Fruit fly (Drosophila melanogaster) whole organism, embryonic: ENCODE measurements around the gene Rnp4F.

ENCODE experiments used
- Atf-2 ChIP-seq: fragments of 200-800 bp; sonication (Bioruptor generic); optimal IDR thresholded peaks from 2 replicates; lab custom pipeline; 2016; ENCODE audit warnings: missing biosample characterization, missing genetic modification characterization
- Atf3 ChIP-seq: fragments of 200-800 bp; sonication (Bioruptor generic); optimal IDR thresholded peaks from 3 replicates; lab custom pipeline; 2016; ENCODE audit warnings: missing biosample characterization, missing genetic modification characterization
- C15 ChIP-seq: fragments of 200-800 bp; sonication (Bioruptor generic); IDR thresholded peaks from 3 replicates; pipeline ENCODE4 v1.3.6; 2022; ENCODE audit warnings: missing biosample characterization, missing genetic modification characterization
- CG10147 ChIP-seq: fragments of 200-800 bp; sonication (Bioruptor generic); optimal IDR thresholded peaks from 2 replicates; lab custom pipeline; 2019; ENCODE audit warnings: missing biosample characterization, mild to moderate bottlenecking, missing genetic modification characterization, moderate library complexity
- CG10209 ChIP-seq: fragments of 200-800 bp; sonication (Bioruptor generic); optimal IDR thresholded peaks from 3 replicates; lab custom pipeline; 2017; ENCODE audit warnings: missing biosample characterization, mild to moderate bottlenecking, missing genetic modification characterization, missing genetic modification reagents
- CG11560 ChIP-seq: fragments of 200-800 bp; sonication (Bioruptor generic); IDR thresholded peaks from 3 replicates; pipeline ENCODE4 v1.3.6; 2022; ENCODE audit warnings: missing biosample characterization, missing genetic modification characterization
- CG15011 ChIP-seq: fragments of 200-800 bp; sonication (Bioruptor generic); optimal IDR thresholded peaks from 3 replicates; lab custom pipeline; 2018; ENCODE audit warnings: missing biosample characterization, mild to moderate bottlenecking, missing genetic modification characterization
- CG15601 ChIP-seq: fragments of 200-800 bp; sonication (Bioruptor generic); optimal IDR thresholded peaks from 3 replicates; lab custom pipeline; 2019; ENCODE audit warnings: missing biosample characterization, mild to moderate bottlenecking, missing genetic modification characterization, moderate library complexity
- CG15696 ChIP-seq: fragments of 200-800 bp; sonication (Bioruptor generic); optimal IDR thresholded peaks from 2 replicates; lab custom pipeline; 2019; ENCODE audit warnings: missing biosample characterization, mild to moderate bottlenecking, missing genetic modification characterization, moderate library complexity
- CG16813 ChIP-seq: fragments of 200-800 bp; sonication (Bioruptor generic); IDR thresholded peaks from 3 replicates; pipeline ENCODE4 v1.3.6; 2022; ENCODE audit warnings: missing biosample characterization, missing genetic modification characterization; ENCODE audit not compliant: partially characterized antibody
- CG17568 ChIP-seq: fragments of 200-800 bp; sonication (Bioruptor generic); optimal IDR thresholded peaks from 2 replicates; lab custom pipeline; 2018; ENCODE audit warnings: missing biosample characterization, mild to moderate bottlenecking, missing genetic modification characterization, moderate library complexity
- CG30020 ChIP-seq: fragments of 200-800 bp; optimal IDR thresholded peaks from 2 replicates; lab custom pipeline; 2019; ENCODE audit warnings: missing biosample characterization, mild to moderate bottlenecking, missing genetic modification characterization, moderate library complexity
- CG31365 ChIP-seq: fragments of 200-800 bp; sonication (Bioruptor generic); optimal IDR thresholded peaks from 2 replicates; lab custom pipeline; 2018; ENCODE audit warnings: missing biosample characterization, mild to moderate bottlenecking, missing genetic modification characterization
- CG3726 ChIP-seq: fragments of 200-800 bp; sonication (Bioruptor generic); IDR thresholded peaks from 3 replicates; pipeline ENCODE4, ENCODE4 v1.3.6; 2022; ENCODE audit warnings: missing biosample characterization, missing genetic modification characterization
- CG4328 ChIP-seq: fragments of 200-800 bp; sonication (Bioruptor generic); optimal IDR thresholded peaks from 3 replicates; lab custom pipeline; 2017; ENCODE audit warnings: missing biosample characterization, missing genetic modification reagents, missing genetic modification characterization
- CG43689 ChIP-seq: fragments of 200-800 bp; sonication (Bioruptor generic); IDR thresholded peaks from 2 replicates; pipeline ENCODE4 v1.3.6; 2022; ENCODE audit warnings: missing biosample characterization, missing genetic modification characterization
- CG4820 ChIP-seq: fragments of 200-800 bp; sonication (Bioruptor generic); optimal IDR thresholded peaks from 3 replicates; lab custom pipeline; 2016; ENCODE audit warnings: missing biosample characterization, missing genetic modification characterization
- CG6654 ChIP-seq: fragments of 200-800 bp; sonication (Bioruptor generic); optimal IDR thresholded peaks from 2 replicates; lab custom pipeline; 2017; ENCODE audit warnings: missing biosample characterization, mild to moderate bottlenecking, missing genetic modification characterization
- CG6813 ChIP-seq: fragments of 200-800 bp; sonication (Bioruptor generic); optimal IDR thresholded peaks from 2 replicates; lab custom pipeline; 2017; ENCODE audit warnings: missing biosample characterization, missing genetic modification characterization, mild to moderate bottlenecking, moderate library complexity, missing genetic modification reagents
- CG8924 ChIP-seq: fragments of 200-800 bp; optimal IDR thresholded peaks from 3 replicates; lab custom pipeline; 2019; ENCODE audit warnings: missing biosample characterization, mild to moderate bottlenecking, missing genetic modification characterization, moderate library complexity
- Camta ChIP-seq: fragments of 200-800 bp; sonication (Bioruptor generic); optimal IDR thresholded peaks from 2 replicates; lab custom pipeline; 2016; ENCODE audit warnings: missing biosample characterization, missing genetic modification characterization
- Chrac-16 ChIP-seq: fragments of 200-800 bp; sonication (Bioruptor generic); optimal IDR thresholded peaks from 3 replicates; lab custom pipeline; 2016; ENCODE audit warnings: missing biosample characterization, missing genetic modification characterization
- Dad ChIP-seq: fragments of 200-800 bp; sonication (Bioruptor generic); optimal IDR thresholded peaks from 3 replicates; lab custom pipeline; 2016; ENCODE audit warnings: missing biosample characterization, missing genetic modification characterization
- Elba2 ChIP-seq: fragments of 200-800 bp; sonication (Bioruptor generic); optimal IDR thresholded peaks from 3 replicates; lab custom pipeline; 2016; ENCODE audit warnings: missing biosample characterization, missing genetic modification characterization
- Hmr ChIP-seq: fragments of 200-800 bp; sonication (Bioruptor generic); optimal IDR thresholded peaks from 3 replicates; lab custom pipeline; 2017; ENCODE audit warnings: mild to moderate bottlenecking, missing biosample characterization, missing genetic modification reagents, missing genetic modification characterization
- Jarid2 ChIP-seq: fragments of 200-800 bp; sonication (Bioruptor generic); optimal IDR thresholded peaks from 3 replicates; lab custom pipeline; 2017; ENCODE audit warnings: mild to moderate bottlenecking, missing biosample characterization, missing genetic modification reagents, missing genetic modification characterization
- Lim3 ChIP-seq: fragments of 200-800 bp; sonication (Bioruptor generic); IDR thresholded peaks from 2 replicates; pipeline ENCODE4 v1.3.6; 2022; ENCODE audit warnings: missing biosample characterization, missing genetic modification characterization
- MBD-R2 ChIP-seq: fragments of 200-800 bp; sonication (Bioruptor generic); IDR thresholded peaks from 2 replicates; pipeline ENCODE4 v1.3.6; 2022; ENCODE audit warnings: missing biosample characterization, missing genetic modification characterization
- Mrtf ChIP-seq: fragments of 200-800 bp; sonication (Bioruptor generic); IDR thresholded peaks from 3 replicates; pipeline ENCODE4 v1.3.6; 2022; ENCODE audit warnings: missing biosample characterization, missing genetic modification characterization
- NK7.1 ChIP-seq: fragments of 200-800 bp; sonication (Bioruptor generic); optimal IDR thresholded peaks from 3 replicates; lab custom pipeline; 2016; ENCODE audit warnings: missing biosample characterization, missing genetic modification characterization
- Opbp ChIP-seq: fragments of 200-800 bp; sonication (Bioruptor generic); IDR thresholded peaks from 3 replicates; pipeline ENCODE4 v1.3.6; 2022; ENCODE audit warnings: missing biosample characterization, missing genetic modification characterization; ENCODE audit not compliant: partially characterized antibody
- Ptx1 ChIP-seq: fragments of 200-800 bp; sonication (Bioruptor generic); IDR thresholded peaks from 2 replicates; pipeline ENCODE4 v1.3.6; 2022; ENCODE audit warnings: missing biosample characterization, missing genetic modification characterization
- Six4 ChIP-seq: fragments of 200-800 bp; sonication (Bioruptor generic); optimal IDR thresholded peaks from 2 replicates; lab custom pipeline; 2016; ENCODE audit warnings: missing biosample characterization, missing genetic modification characterization
- Spps ChIP-seq: fragments of 200-800 bp; sonication (Bioruptor generic); optimal IDR thresholded peaks from 2 replicates; lab custom pipeline; 2018; ENCODE audit warnings: missing biosample characterization, mild to moderate bottlenecking, missing genetic modification characterization
- TFAM ChIP-seq: fragments of 200-800 bp; sonication (Bioruptor generic); optimal IDR thresholded peaks from 2 replicates; lab custom pipeline; 2017; ENCODE audit warnings: missing biosample characterization, missing genetic modification characterization, inconsistent platforms
- bigmax ChIP-seq: fragments of 200-800 bp; sonication (Bioruptor generic); optimal IDR thresholded peaks from 2 replicates; lab custom pipeline; 2018; ENCODE audit warnings: missing biosample characterization, mild to moderate bottlenecking, missing genetic modification characterization
- bowl ChIP-seq: fragments of 200-800 bp; sonication (Bioruptor generic); IDR thresholded peaks from 2 replicates; pipeline ENCODE4 v1.3.6; 2022; ENCODE audit warnings: missing biosample characterization, missing genetic modification characterization
- exex ChIP-seq: fragments of 200-800 bp; sonication (Bioruptor generic); optimal IDR thresholded peaks from 4 replicates; lab custom pipeline; 2018; ENCODE audit warnings: missing biosample characterization, mild to moderate bottlenecking, missing genetic modification characterization, moderate library complexity
- gce ChIP-seq: fragments of 200-800 bp; sonication (Bioruptor generic); IDR thresholded peaks from 3 replicates; pipeline ENCODE4 v1.3.6; 2022; ENCODE audit warnings: missing biosample characterization, missing genetic modification characterization
- inv ChIP-seq: fragments of 200-800 bp; sonication (Bioruptor generic); IDR thresholded peaks from 2 replicates; pipeline ENCODE4 v1.3.6; 2022; ENCODE audit warnings: missing biosample characterization, missing genetic modification characterization; ENCODE audit not compliant: partially characterized antibody
- jing ChIP-seq: fragments of 200-800 bp; sonication (Bioruptor generic); optimal IDR thresholded peaks from 2 replicates; lab custom pipeline; 2018; ENCODE audit warnings: missing biosample characterization, mild to moderate bottlenecking, missing genetic modification characterization
- lilli ChIP-seq: fragments of 200-800 bp; sonication (Bioruptor generic); optimal IDR thresholded peaks from 3 replicates; lab custom pipeline; 2016; ENCODE audit warnings: missing biosample characterization, missing genetic modification characterization
- nerfin-1 ChIP-seq: fragments of 200-800 bp; sonication (Bioruptor generic); optimal IDR thresholded peaks from 3 replicates; lab custom pipeline; 2019; ENCODE audit warnings: missing biosample characterization, mild to moderate bottlenecking, missing genetic modification characterization, moderate library complexity
- onecut ChIP-seq: fragments of 200-800 bp; sonication (Bioruptor generic); IDR thresholded peaks from 2 replicates; pipeline ENCODE4 v1.3.6; 2022; ENCODE audit warnings: missing biosample characterization, missing genetic modification characterization
- pb ChIP-seq: fragments of 200-800 bp; sonication (Bioruptor generic); optimal IDR thresholded peaks from 3 replicates; lab custom pipeline; 2016; ENCODE audit warnings: missing biosample characterization, missing genetic modification characterization
- pum ChIP-seq: fragments of 200-800 bp; sonication (Bioruptor generic); optimal IDR thresholded peaks from 2 replicates; lab custom pipeline; 2016; ENCODE audit warnings: missing biosample characterization, missing genetic modification characterization
- row ChIP-seq: fragments of 200-800 bp; sonication (Bioruptor generic); IDR thresholded peaks from 3 replicates; pipeline ENCODE4 v1.3.6; 2022; ENCODE audit warnings: missing biosample characterization, missing genetic modification characterization
- salm ChIP-seq: fragments of 200-800 bp; sonication (Bioruptor generic); optimal IDR thresholded peaks from 2 replicates; lab custom pipeline; 2018; ENCODE audit warnings: missing biosample characterization, mild to moderate bottlenecking, missing genetic modification characterization
- sens ChIP-seq: fragments of 200-800 bp; sonication (Bioruptor generic); peaks from one replicate; lab custom pipeline; 2016; ENCODE audit warnings: missing biosample characterization, missing genetic modification characterization
- shn ChIP-seq: fragments of 200-800 bp; sonication (Bioruptor generic); optimal IDR thresholded peaks from 3 replicates; lab custom pipeline; 2016; ENCODE audit warnings: missing biosample characterization, missing genetic modification characterization
- sisA ChIP-seq: fragments of 200-800 bp; sonication (Bioruptor generic); IDR thresholded peaks from 2 replicates; pipeline ENCODE4 v1.3.6; 2022; ENCODE audit warnings: missing biosample characterization, missing genetic modification characterization
- so ChIP-seq: fragments of 200-800 bp; sonication (Bioruptor generic); IDR thresholded peaks from 3 replicates; pipeline ENCODE4 v1.3.6; 2022; ENCODE audit warnings: missing biosample characterization, missing genetic modification characterization
- tin ChIP-seq: fragments of 200-800 bp; sonication (Bioruptor generic); optimal IDR thresholded peaks from 3 replicates; lab custom pipeline; 2016; ENCODE audit warnings: missing biosample characterization, missing genetic modification characterization

Rnp4F gene

DNA sequence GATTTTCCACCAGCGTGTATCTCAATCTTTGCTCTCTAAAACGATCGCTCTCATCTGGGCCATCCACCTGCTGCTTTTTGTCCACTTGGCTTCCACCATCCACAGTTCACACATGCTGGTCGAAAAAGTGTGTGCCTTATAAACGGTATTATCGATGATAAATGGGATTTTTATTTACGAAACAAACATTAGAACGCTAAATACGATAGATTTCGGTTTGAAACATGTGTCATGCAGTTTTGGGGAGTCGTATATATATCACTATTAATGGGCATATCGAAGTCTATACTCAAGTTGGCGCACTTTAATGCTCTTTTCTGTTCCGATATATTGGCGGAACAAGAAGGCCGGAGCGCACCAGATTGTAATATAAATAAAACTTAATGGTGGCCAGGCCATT lies 34.5 kb upstream of the Rnp4F start (continued):
- no peak for TF ChIP-seq nerfin-1
- no peak for TF ChIP-seq Elba2 (GFP tag; lab: Kevin White, UChicago)
- TF ChIP-seq Jarid2 (GFP tag; lab: Kevin White, UChicago), result no peak
- no peak for TF ChIP-seq CG30020 (tag; lab: Kevin White, UChicago)
- no peak for TF ChIP-seq CG10147 (GFP tag; lab: Kevin White, UChicago)
- TF ChIP-seq CG8924, result no peak
- TF ChIP-seq CG6813 (GFP tag; lab: Kevin White, UChicago), result no peak
- TF ChIP-seq Hmr (GFP tag; lab: Kevin White, UChicago), result no peak
- no peak for TF ChIP-seq pum (GFP tag; lab: Kevin White, UChicago)
- no peak for TF ChIP-seq CG15696 (tag; lab: Kevin White, UChicago)
- no peak for TF ChIP-seq C15 (GFP tag; lab: Robert Waterston, UW)
- no peak for TF ChIP-seq Chrac-16 (GFP tag; lab: Kevin White, UChicago)
- no peak for TF ChIP-seq Opbp (GFP tag; lab: Robert Waterston, UW)
- no peak for TF ChIP-seq so (GFP tag; lab: Robert Waterston, UW)
- no peak for TF ChIP-seq tin (GFP tag; lab: Kevin White, UChicago)
- TF ChIP-seq Mrtf (GFP tag; lab: Robert Waterston, UW), result no peak
- no peak for TF ChIP-seq lilli (GFP tag; lab: Kevin White, UChicago)
- TF ChIP-seq Atf3 (GFP tag; lab: Kevin White, UChicago), result no peak
- no peak for TF ChIP-seq CG4328
- no peak for TF ChIP-seq CG15601 (tag; lab: Kevin White, UChicago)
- TF ChIP-seq salm (tag; lab: Kevin White, UChicago), result no peak
- no peak for TF ChIP-seq CG4820 (GFP tag; lab: Kevin White, UChicago)
- TF ChIP-seq CG10209 (GFP tag; lab: Kevin White, UChicago), result no peak
- TF ChIP-seq shn (GFP tag; lab: Kevin White, UChicago), result no peak
- no peak for TF ChIP-seq CG43689 (GFP tag; lab: Robert Waterston, UW)
- TF ChIP-seq exex, result no peak
- TF ChIP-seq sisA (GFP tag; lab: Robert Waterston, UW), result no peak
- no peak for TF ChIP-seq CG17568 (GFP tag; lab: Kevin White, UChicago)
- TF ChIP-seq CG11560 (tag; lab: Robert Waterston, UW), result no peak
- TF ChIP-seq Lim3, result no peak
- TF ChIP-seq CG6654 (GFP tag; lab: Kevin White, UChicago), result no peak
- no peak for TF ChIP-seq pb
- TF ChIP-seq CG15011, result no peak
- TF ChIP-seq row, result peak; percentile 57; the same call in 2 of the 3 replicates
- no peak for TF ChIP-seq Camta
- no peak for TF ChIP-seq bowl
- TF ChIP-seq MBD-R2 (GFP tag; lab: Robert Waterston, UW), result no peak
- TF ChIP-seq bigmax (GFP tag; lab: Kevin White, UChicago), result no peak
- no peak for TF ChIP-seq gce (GFP tag; lab: Robert Waterston, UW)
- no peak for TF ChIP-seq inv (GFP tag; lab: Robert Waterston, UW)
- TF ChIP-seq onecut (GFP tag; lab: Robert Waterston, UW), result no peak
- TF ChIP-seq TFAM (GFP tag; lab: Kevin White, UChicago), result no peak
- no peak for TF ChIP-seq CG3726 (GFP tag; lab: Robert Waterston, UW)
- peak; percentile 47 for TF ChIP-seq Ptx1 (GFP tag; lab: Robert Waterston, UW)
- no peak for TF ChIP-seq Six4
- no peak for TF ChIP-seq jing (GFP tag; lab: Kevin White, UChicago)
- no peak for TF ChIP-seq Atf-2
- TF ChIP-seq Dad (GFP tag; lab: Kevin White, UChicago), result no peak
- TF ChIP-seq CG16813 (GFP tag; lab: Robert Waterston, UW), result no peak
- no peak for TF ChIP-seq NK7.1 (GFP tag; lab: Kevin White, UChicago)
- TF ChIP-seq CG31365 (tag; lab: Kevin White, UChicago), result no peak
- no peak for TF ChIP-seq sens (GFP tag; lab: Kevin White, UChicago)
- no peak for TF ChIP-seq Spps (tag; lab: Kevin White, UChicago)
